Fruit fly (Drosophila melanogaster) whole organism, embryonic: ENCODE results near the gene P58IPK.

ENCODE experiments used
- Aef1 ChIP-seq: fragments of 200-800 bp; sonication (Bioruptor generic); IDR thresholded peaks from 3 replicates; pipeline ENCODE4 v1.3.6; 2022; ENCODE audit warnings: missing biosample characterization, missing genetic modification characterization
- Asciz ChIP-seq: fragments of 200-800 bp; sonication (Bioruptor generic); optimal IDR thresholded peaks from 2 replicates; lab custom pipeline; 2017; ENCODE audit warnings: missing biosample characterization, mild to moderate bottlenecking, missing genetic modification characterization, missing genetic modification reagents
- Bdp1 ChIP-seq: fragments of 200-800 bp; sonication (Bioruptor generic); optimal IDR thresholded peaks from 3 replicates; lab custom pipeline; 2016; ENCODE audit warnings: missing biosample characterization, missing genetic modification characterization
- CG10462 ChIP-seq: fragments of 200-800 bp; sonication (Bioruptor generic); optimal IDR thresholded peaks from 2 replicates; lab custom pipeline; 2016; ENCODE audit warnings: missing biosample characterization, missing genetic modification characterization
- CG10543 ChIP-seq: fragments of 200-800 bp; sonication (Bioruptor generic); optimal IDR thresholded peaks from 3 replicates; lab custom pipeline; 2017; ENCODE audit warnings: missing biosample characterization, mild to moderate bottlenecking, missing genetic modification characterization, moderate library complexity
- CG10565 ChIP-seq: fragments of 200-800 bp; sonication (Bioruptor generic); optimal IDR thresholded peaks from 3 replicates; lab custom pipeline; 2016; ENCODE audit warnings: missing biosample characterization, mild to moderate bottlenecking, missing genetic modification characterization
- CG11085 ChIP-seq: fragments of 200-800 bp; sonication (Bioruptor generic); IDR thresholded peaks from 2 replicates; pipeline ENCODE4 v1.3.6; 2022; ENCODE audit warnings: missing biosample characterization, missing genetic modification characterization
- CG12155 ChIP-seq: fragments of 200-800 bp; sonication (Bioruptor generic); optimal IDR thresholded peaks from 3 replicates; lab custom pipeline; 2016; ENCODE audit warnings: missing biosample characterization, missing genetic modification characterization
- CG17186 ChIP-seq: fragments of 200-800 bp; sonication (Bioruptor generic); optimal IDR thresholded peaks from 3 replicates; lab custom pipeline; 2017; ENCODE audit warnings: missing biosample characterization, missing genetic modification reagents, missing genetic modification characterization
- CG17328 ChIP-seq: fragments of 200-800 bp; sonication (Bioruptor generic); IDR thresholded peaks from 2 replicates; pipeline ENCODE4 v1.3.6; 2022; ENCODE audit warnings: missing biosample characterization, missing genetic modification characterization
- CG17359 ChIP-seq: fragments of 200-800 bp; sonication (Bioruptor generic); optimal IDR thresholded peaks from 3 replicates; lab custom pipeline; 2018; ENCODE audit warnings: missing biosample characterization, mild to moderate bottlenecking, missing genetic modification characterization, moderate library complexity
- CG17612 ChIP-seq: fragments of 200-800 bp; sonication (Bioruptor generic); IDR thresholded peaks from 2 replicates; pipeline ENCODE4 v1.3.6; 2022; ENCODE audit warnings: missing biosample characterization, missing genetic modification characterization
- CG17829 ChIP-seq: fragments of 200-800 bp; optimal IDR thresholded peaks from 2 replicates; lab custom pipeline; 2019; ENCODE audit warnings: missing biosample characterization, mild to moderate bottlenecking, missing genetic modification characterization, moderate library complexity
- CG1792 ChIP-seq: fragments of 200-800 bp; sonication (Bioruptor generic); optimal IDR thresholded peaks from 2 replicates; lab custom pipeline; 2016; ENCODE audit warnings: missing biosample characterization, missing genetic modification characterization
- CG2199 ChIP-seq: fragments of 200-800 bp; sonication (Bioruptor generic); IDR thresholded peaks from 3 replicates; pipeline ENCODE4 v1.3.6; 2022; ENCODE audit warnings: missing biosample characterization, missing genetic modification characterization
- CG33557 ChIP-seq: fragments of 200-800 bp; sonication (Bioruptor generic); optimal IDR thresholded peaks from 2 replicates; lab custom pipeline; 2019; ENCODE audit warnings: missing biosample characterization, mild to moderate bottlenecking, missing genetic modification characterization, moderate library complexity
- CG34422 ChIP-seq: fragments of 200-800 bp; sonication (Bioruptor generic); IDR thresholded peaks from 3 replicates; pipeline ENCODE4 v1.3.6; 2022; ENCODE audit warnings: missing biosample characterization, missing genetic modification characterization
- CG3838 ChIP-seq: fragments of 200-800 bp; sonication (Bioruptor generic); optimal IDR thresholded peaks from 3 replicates; lab custom pipeline; 2016; ENCODE audit warnings: missing biosample characterization, missing genetic modification characterization
- CG5245 ChIP-seq: fragments of 200-800 bp; sonication (Bioruptor generic); optimal IDR thresholded peaks from 3 replicates; lab custom pipeline; 2016; ENCODE audit warnings: missing biosample characterization, missing genetic modification characterization
- CG7987 ChIP-seq: fragments of 200-800 bp; sonication (Bioruptor generic); optimal IDR thresholded peaks from 2 replicates; lab custom pipeline; 2018; ENCODE audit warnings: missing biosample characterization, mild to moderate bottlenecking, missing genetic modification characterization, moderate library complexity
- CG8388 ChIP-seq: fragments of 200-800 bp; sonication (Bioruptor generic); optimal IDR thresholded peaks from 2 replicates; lab custom pipeline; 2019; ENCODE audit warnings: missing biosample characterization, mild to moderate bottlenecking, missing genetic modification characterization, moderate library complexity
- CG8944 ChIP-seq: fragments of 200-800 bp; sonication (Bioruptor generic); optimal IDR thresholded peaks from 3 replicates; lab custom pipeline; 2016; ENCODE audit warnings: missing biosample characterization, missing genetic modification characterization
- CG9932 ChIP-seq: fragments of 200-800 bp; sonication (Bioruptor generic); IDR thresholded peaks from 2 replicates; pipeline ENCODE4 v1.3.6; 2022; ENCODE audit warnings: missing biosample characterization, missing genetic modification characterization
- CHES-1-like ChIP-seq: fragments of 200-800 bp; sonication (Bioruptor generic); optimal IDR thresholded peaks from 2 replicates; lab custom pipeline; 2016; ENCODE audit warnings: missing biosample characterization, missing genetic modification characterization
- Camta ChIP-seq: fragments of 200-800 bp; sonication (Bioruptor generic); optimal IDR thresholded peaks from 2 replicates; lab custom pipeline; 2016; ENCODE audit warnings: missing biosample characterization, missing genetic modification characterization
- Dbx ChIP-seq: fragments of 200-800 bp; sonication (Bioruptor generic); IDR thresholded peaks from 3 replicates; pipeline ENCODE4 v1.3.6; 2022; ENCODE audit warnings: missing biosample characterization, missing genetic modification characterization
- Fer1 ChIP-seq: fragments of 200-800 bp; sonication (Bioruptor generic); optimal IDR thresholded peaks from 2 replicates; lab custom pipeline; 2017; ENCODE audit warnings: missing biosample characterization, mild to moderate bottlenecking, missing genetic modification characterization
- Hr3 ChIP-seq: fragments of 200-800 bp; sonication (Bioruptor generic); optimal IDR thresholded peaks from 3 replicates; lab custom pipeline; 2016; ENCODE audit warnings: missing biosample characterization, missing genetic modification characterization
- Mad ChIP-seq: fragments of 200-800 bp; sonication (Bioruptor generic); optimal IDR thresholded peaks from 2 replicates; lab custom pipeline; 2016; ENCODE audit warnings: missing biosample characterization, missing genetic modification characterization
- Med ChIP-seq: fragments of 200-800 bp; sonication (Bioruptor generic); peaks from one replicate; lab custom pipeline; 2016; ENCODE audit warnings: missing biosample characterization, missing genetic modification characterization, mild to moderate bottlenecking, inconsistent platforms, moderate library complexity
- Mes4 ChIP-seq: fragments of 200-800 bp; sonication (Bioruptor generic); optimal IDR thresholded peaks from 2 replicates; lab custom pipeline; 2016; ENCODE audit warnings: missing biosample characterization, missing genetic modification characterization
- Sin3A ChIP-seq: fragments of >200 bp; optimal IDR thresholded peaks from 2 replicates; lab custom pipeline; 2018
- Xbp1 ChIP-seq: fragments of 200-800 bp; sonication (Bioruptor generic); optimal IDR thresholded peaks from 3 replicates; lab custom pipeline; 2016; ENCODE audit warnings: missing biosample characterization, mild to moderate bottlenecking, missing genetic modification characterization
- ac ChIP-seq: fragments of 200-800 bp; sonication (Bioruptor generic); optimal IDR thresholded peaks from 3 replicates; lab custom pipeline; 2017; ENCODE audit warnings: missing biosample characterization, mild to moderate bottlenecking, missing genetic modification characterization
- cato ChIP-seq: fragments of 200-800 bp; sonication (Bioruptor generic); optimal IDR thresholded peaks from 2 replicates; lab custom pipeline; 2016; ENCODE audit warnings: missing biosample characterization, missing genetic modification characterization, borderline replicate concordance
- chn ChIP-seq: fragments of 200-800 bp; sonication (Bioruptor generic); optimal IDR thresholded peaks from 2 replicates; lab custom pipeline; 2016; ENCODE audit warnings: missing biosample characterization, missing genetic modification characterization
- disco-r ChIP-seq: fragments of 200-800 bp; sonication (Bioruptor generic); optimal IDR thresholded peaks from 2 replicates; lab custom pipeline; 2016; ENCODE audit warnings: missing biosample characterization, missing genetic modification characterization
- dpn ChIP-seq, 2 experiments: fragments of 200-800 bp; sonication (Bioruptor generic); optimal IDR thresholded peaks; 3 replicates each; lab custom pipeline; 2016; ENCODE audit warnings: missing biosample characterization in 2 of 2, missing genetic modification characterization in 2 of 2
- ewg ChIP-seq: fragments of 200-800 bp; sonication (Bioruptor generic); optimal IDR thresholded peaks from 3 replicates; lab custom pipeline; 2017; ENCODE audit warnings: mild to moderate bottlenecking, missing biosample characterization, missing genetic modification reagents, missing genetic modification characterization
- grau ChIP-seq: fragments of 200-800 bp; optimal IDR thresholded peaks from 3 replicates; lab custom pipeline; 2019; ENCODE audit warnings: missing biosample characterization, mild to moderate bottlenecking, missing genetic modification characterization, moderate library complexity
- hth ChIP-seq: fragments of >200 bp; optimal IDR thresholded peaks from 2 replicates; lab custom pipeline; 2017; ENCODE audit warnings: inconsistent platforms
- kay ChIP-seq: fragments of 200-800 bp; sonication (Bioruptor generic); optimal IDR thresholded peaks from 2 replicates; lab custom pipeline; 2016; ENCODE audit warnings: missing biosample characterization, missing genetic modification characterization
- nerfin-2 ChIP-seq: fragments of 200-800 bp; sonication (Bioruptor generic); IDR thresholded peaks from 2 replicates; pipeline ENCODE4 v1.3.6; 2022; ENCODE audit warnings: missing biosample characterization, missing genetic modification characterization; ENCODE audit not compliant: partially characterized antibody
- nom ChIP-seq: fragments of 200-800 bp; sonication (Bioruptor generic); optimal IDR thresholded peaks from 2 replicates; lab custom pipeline; 2017; ENCODE audit warnings: missing biosample characterization, missing genetic modification characterization, mild to moderate bottlenecking, moderate library complexity, missing genetic modification reagents
- odd ChIP-seq: fragments of 200-800 bp; sonication (Bioruptor generic); optimal IDR thresholded peaks from 2 replicates; lab custom pipeline; 2017; ENCODE audit warnings: missing biosample characterization, mild to moderate bottlenecking, missing genetic modification characterization
- org-1 ChIP-seq: fragments of 200-800 bp; sonication (Bioruptor generic); optimal IDR thresholded peaks from 2 replicates; lab custom pipeline; 2017; ENCODE audit warnings: missing biosample characterization, missing genetic modification characterization
- run ChIP-seq: fragments of 200-800 bp; sonication (Bioruptor generic); optimal IDR thresholded peaks from 3 replicates; lab custom pipeline; 2018; ENCODE audit warnings: missing biosample characterization, mild to moderate bottlenecking, missing genetic modification characterization
- sd ChIP-seq: fragments of 200-800 bp; sonication (Bioruptor generic); optimal IDR thresholded peaks from 3 replicates; lab custom pipeline; 2018; ENCODE audit warnings: missing biosample characterization, mild to moderate bottlenecking, missing genetic modification characterization, moderate library complexity
- stc ChIP-seq: fragments of 200-800 bp; sonication (Bioruptor generic); IDR thresholded peaks from 2 replicates; pipeline ENCODE4 v1.3.6; 2022; ENCODE audit warnings: missing biosample characterization, missing genetic modification characterization
- vvl ChIP-seq: fragments of 200-800 bp; sonication (Bioruptor generic); IDR thresholded peaks from 2 replicates; pipeline ENCODE4 v1.3.6; 2022; ENCODE audit warnings: missing biosample characterization, missing genetic modification characterization
- wor ChIP-seq: fragments of 200-800 bp; sonication (Bioruptor generic); IDR thresholded peaks from 2 replicates; pipeline ENCODE4 v1.3.6; 2022; ENCODE audit warnings: missing biosample characterization, missing genetic modification characterization

P58IPK gene

DNA sequence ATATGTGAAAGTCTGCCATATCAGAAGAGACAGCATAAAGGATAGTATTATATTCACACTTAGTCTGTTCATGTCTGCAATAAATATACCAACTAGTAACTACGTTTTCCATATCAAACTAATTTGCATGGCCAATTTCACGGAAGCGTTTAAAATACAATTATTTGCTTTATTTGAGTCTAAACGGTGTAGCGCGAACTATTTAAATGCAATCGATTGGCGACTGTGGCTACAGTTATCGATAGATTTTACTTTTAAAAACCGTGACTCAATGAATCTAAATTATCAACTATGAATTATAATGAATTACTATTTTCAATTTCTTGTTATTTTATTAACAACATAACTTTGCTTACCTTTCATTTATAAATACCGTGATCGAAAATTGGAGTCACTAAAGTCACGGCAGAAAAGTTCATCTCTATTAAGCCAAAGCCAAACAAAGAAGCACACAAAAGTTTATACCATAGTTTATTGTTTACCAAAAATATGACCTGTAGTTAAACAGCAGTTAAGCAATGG lies 40.2 kb downstream of the P58IPK start, which contains the start of the genes CG9427 and CG8319 (continued):
- TF ChIP-seq Asciz (GFP tag; lab: Kevin White, UChicago) = peak; percentile 7
- peak; percentile 13 for TF ChIP-seq Sin3A (lab: Kevin White, UChicago)
- peak; percentile 59 for TF ChIP-seq chn (GFP tag; lab: Kevin White, UChicago)
- peak; percentile 61 for TF ChIP-seq Camta (GFP tag; lab: Kevin White, UChicago)
- peak; percentile 63 for TF ChIP-seq CHES-1-like (GFP tag; lab: Kevin White, UChicago)
- TF ChIP-seq nerfin-2 (GFP tag; lab: Robert Waterston, UW) = peak; percentile 60
- peak; percentile 73 for TF ChIP-seq CG9932
- peak; percentile 33; the same call in 1 of the 3 replicates for TF ChIP-seq Aef1 (GFP tag; lab: Robert Waterston, UW)
- peak; percentile 28 for TF ChIP-seq kay (GFP tag; lab: Kevin White, UChicago)
- no peak for TF ChIP-seq odd (GFP tag; lab: Kevin White, UChicago)
- peak; percentile 11 for TF ChIP-seq Bdp1 (GFP tag; lab: Kevin White, UChicago)
- peak; percentile 80 for TF ChIP-seq CG17829 (tag; lab: Kevin White, UChicago)
- TF ChIP-seq CG7987 (GFP tag; lab: Kevin White, UChicago) = no peak
- peak; percentile 75 for TF ChIP-seq Fer1 (GFP tag; lab: Kevin White, UChicago)
- no peak for TF ChIP-seq hth
- peak; percentile 63 for TF ChIP-seq CG17186 (GFP tag; lab: Kevin White, UChicago)
- TF ChIP-seq Med = peak; percentile 93
- no peak for TF ChIP-seq disco-r (GFP tag; lab: Kevin White, UChicago)
- peak; percentile 74 for TF ChIP-seq CG12155 (GFP tag; lab: Kevin White, UChicago)
- no peak for TF ChIP-seq CG3838 (GFP tag; lab: Kevin White, UChicago)
- no peak for TF ChIP-seq CG10565
- no peak for TF ChIP-seq CG1792 (GFP tag; lab: Kevin White, UChicago)
- peak; percentile 50 for TF ChIP-seq CG8388 (GFP tag; lab: Kevin White, UChicago)
- TF ChIP-seq sd = peak; percentile 44
- no peak for TF ChIP-seq stc
- no peak for TF ChIP-seq cato (GFP tag; lab: Kevin White, UChicago)
- no peak for TF ChIP-seq CG2199 (GFP tag; lab: Robert Waterston, UW)
- TF ChIP-seq Mes4 (GFP tag; lab: Kevin White, UChicago) = peak; percentile 49
- 0 out of 3 replicates have a peak, but pooled peaks have one; percentile 45 for TF ChIP-seq Dbx (GFP tag; lab: Robert Waterston, UW)
- peak; percentile 64 for TF ChIP-seq CG17359 (tag; lab: Kevin White, UChicago)
- TF ChIP-seq Xbp1 (GFP tag; lab: Kevin White, UChicago) = peak; percentile 75
- no peak for TF ChIP-seq wor (GFP tag; lab: Robert Waterston, UW)
- TF ChIP-seq org-1 (GFP tag; lab: Kevin White, UChicago) = no peak
- peak; percentile 26; the same call in 1 of the 2 replicates for TF ChIP-seq CG17328 (GFP tag; lab: Robert Waterston, UW)
- TF ChIP-seq ac (GFP tag; lab: Kevin White, UChicago) = no peak
- TF ChIP-seq vvl = peak; percentile 66
- TF ChIP-seq Hr3 (GFP tag; lab: Kevin White, UChicago) = peak; percentile 56
- TF ChIP-seq dpn (GFP tag; optimal IDR thresholded peaks at IDR 0.05; lab: Kevin White, UChicago) = peak; percentile 57 to 77
- TF ChIP-seq CG10543 (GFP tag; lab: Kevin White, UChicago) = peak; percentile 66
- TF ChIP-seq CG8944 (GFP tag; lab: Kevin White, UChicago) = peak; percentile 34
- TF ChIP-seq CG5245 (GFP tag; lab: Kevin White, UChicago) = peak; percentile 20
- no peak for TF ChIP-seq CG17612 (GFP tag; lab: Robert Waterston, UW)
- peak; percentile 41; the same call in 1 of the 2 replicates for TF ChIP-seq CG11085
- TF ChIP-seq Mad (GFP tag; lab: Kevin White, UChicago) = peak; percentile 39
- TF ChIP-seq ewg (GFP tag; lab: Kevin White, UChicago) = no peak
- peak; percentile 48 for TF ChIP-seq CG10462 (GFP tag; lab: Kevin White, UChicago)
- peak; percentile 3 for TF ChIP-seq CG33557 (GFP tag; lab: Kevin White, UChicago)
- no peak for TF ChIP-seq nom (GFP tag; lab: Kevin White, UChicago)
- TF ChIP-seq CG34422 (GFP tag; lab: Robert Waterston, UW) = no peak; the same call in 2 of the 3 replicates
- peak; percentile 70 for TF ChIP-seq grau (tag; lab: Kevin White, UChicago)
- peak; percentile 35 for TF ChIP-seq run (tag; lab: Kevin White, UChicago)
